Fruit fly (Drosophila melanogaster): ENCODE data around the gene msd5.

Gene msd5

DNA sequence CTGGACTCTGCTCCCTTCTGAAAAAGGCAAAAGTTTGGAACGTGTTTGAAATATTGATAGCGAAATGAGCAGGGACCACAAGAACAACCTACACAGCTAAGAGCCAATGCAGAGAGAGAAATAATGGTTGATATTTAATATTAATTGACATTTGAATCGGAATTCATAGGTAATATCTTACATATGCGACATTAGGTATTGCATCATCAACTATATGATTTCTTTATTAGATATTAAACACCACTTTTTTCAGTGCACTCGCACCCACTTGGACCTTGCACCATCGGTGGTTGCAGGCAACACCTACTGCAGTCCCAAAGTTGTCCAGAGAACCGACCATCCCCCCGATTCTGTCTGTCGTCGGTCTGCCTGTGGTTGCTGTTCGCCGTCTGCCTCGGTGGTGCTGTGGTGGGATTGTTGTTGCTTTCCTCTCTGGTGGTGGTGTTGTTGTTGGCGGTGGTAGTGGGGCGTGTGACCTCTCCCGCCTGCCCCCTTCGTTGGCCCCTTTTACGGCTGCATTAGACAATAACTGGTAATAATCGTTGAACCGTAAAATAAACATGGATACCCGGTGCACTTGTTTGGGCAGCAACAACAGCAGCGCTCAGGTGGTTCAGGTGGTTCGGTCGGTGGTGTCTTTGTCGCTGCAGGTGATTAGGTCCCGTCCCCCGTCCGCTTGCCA lies 46.1 kb upstream of the msd5 start (continued):
- TF ChIP-seq Ptx1 (GFP tag; IDR thresholded peaks at IDR 0.05) (peak; percentile 55; the same call in 1 of the 2 replicates), ttk (GFP tag; IDR thresholded peaks at IDR 0.05) (no peak), Camta (GFP tag; optimal IDR thresholded peaks at IDR 0.05) (peak; percentile 3), CG13424 (tag; optimal IDR thresholded peaks at IDR 0.05) (peak; percentile 62), CG6175 (GFP tag; IDR thresholded peaks at IDR 0.05) (peak; percentile 16; the same call in 1 of the 3 replicates), NfI (GFP tag; optimal IDR thresholded peaks at IDR 0.05) (peak; percentile 16), CG12942 (GFP tag; optimal IDR thresholded peaks at IDR 0.05) (no peak), Dll (GFP tag; IDR thresholded peaks at IDR 0.05; ENCODE audit: partially characterized antibody) (no peak), HmgZ (tag; optimal IDR thresholded peaks at IDR 0.05) (no peak), Ada2b (GFP tag; IDR thresholded peaks at IDR 0.05) (peak; percentile 56; the same call in 1 of the 2 replicates), CG6654 (GFP tag; optimal IDR thresholded peaks at IDR 0.05) (no peak), B-H1 (GFP tag; IDR thresholded peaks at IDR 0.05) (peak; percentile 72), HLH3B (GFP tag; IDR thresholded peaks at IDR 0.05) (peak; percentile 53), CG1024 (GFP tag; IDR thresholded peaks at IDR 0.05) (peak; percentile 52; the same call in 1 of the 2 replicates), CG1792 (GFP tag; optimal IDR thresholded peaks at IDR 0.05) (no peak), CG33557 (GFP tag; optimal IDR thresholded peaks at IDR 0.05) (no peak), unc-4 (GFP tag; IDR thresholded peaks at IDR 0.05; ENCODE audit: partially characterized antibody) (no peak), run (tag; optimal IDR thresholded peaks at IDR 0.05) (no peak), CG10431 (GFP tag; optimal IDR thresholded peaks at IDR 0.05) (no peak), CG4424 (GFP tag; optimal IDR thresholded peaks at IDR 0.05) (peak; percentile 46), CG43689 (GFP tag; IDR thresholded peaks at IDR 0.05) (no peak), gcm (GFP tag; optimal IDR thresholded peaks at IDR 0.05) (peak; percentile 59), otp (GFP tag; IDR thresholded peaks at IDR 0.05) (peak; percentile 63; the same call in 1 of the 3 replicates), sens (GFP tag) (peak; percentile 94), p53 (GFP tag; optimal IDR thresholded peaks at IDR 0.05) (no peak), CG8290 (GFP tag; optimal IDR thresholded peaks at IDR 0.05) (no peak), CG8290 (tag; optimal IDR thresholded peaks at IDR 0.05) (peak in 1 of 2 experiments; percentile 76), CG2875 (GFP tag; optimal IDR thresholded peaks at IDR 0.05) (peak; percentile 77), CoRest (tag; optimal IDR thresholded peaks at IDR 0.05) (peak; percentile 70), Max (GFP tag; optimal IDR thresholded peaks at IDR 0.05) (no peak), CG12744 (GFP tag; optimal IDR thresholded peaks at IDR 0.05) (no peak), zen2 (GFP tag; IDR thresholded peaks at IDR 0.05; ENCODE audit: partially characterized antibody) (no peak), amos (GFP tag; IDR thresholded peaks at IDR 0.05; ENCODE audit: partially characterized antibody) (no peak), CHES-1-like (GFP tag; optimal IDR thresholded peaks at IDR 0.05) (no peak), tll (GFP tag; optimal IDR thresholded peaks at IDR 0.05) (no peak), CG7786 (GFP tag; optimal IDR thresholded peaks at IDR 0.05) (no peak), tgo (GFP tag; IDR thresholded peaks at IDR 0.05) (peak; percentile 65; the same call in 2 of the 3 replicates), dati (GFP tag; IDR thresholded peaks at IDR 0.05) (no peak), gfzf (GFP tag; optimal IDR thresholded peaks at IDR 0.05) (no peak), CG18599 (GFP tag; optimal IDR thresholded peaks at IDR 0.05) (peak; percentile 44), HLHmδ (GFP tag; optimal IDR thresholded peaks at IDR 0.05) (no peak), CG15601 (tag; optimal IDR thresholded peaks at IDR 0.05) (peak; percentile 39), CG12659 (GFP tag; optimal IDR thresholded peaks at IDR 0.05) (peak; percentile 45), E2f2 (GFP tag; IDR thresholded peaks at IDR 0.05) (peak; percentile 28; the same call in 1 of the 2 replicates), NC2α (GFP tag; optimal IDR thresholded peaks at IDR 0.05) (no peak), CG14014 (GFP tag; IDR thresholded peaks at IDR 0.05) (peak; percentile 24; the same call in 1 of the 2 replicates), Mad (GFP tag; optimal IDR thresholded peaks at IDR 0.05) (no peak), Stat92E (GFP tag; optimal IDR thresholded peaks at IDR 0.05) (peak in 1 of 3 experiments; percentile 63), Aef1 (GFP tag; IDR thresholded peaks at IDR 0.05) (no peak; the same call in 2 of the 3 replicates)

Measured in whole organism, embryonic.